Fruit fly (Drosophila melanogaster): ENCODE measurements around the gene Cpr64Ac.

Cpr64Ac gene

dm6 chr3L:4259102-4259558 is 46.4 kb upstream of the Cpr64Ac start, which contains the start of the genes CG15011 and CG1309 (continued):
- TF ChIP-seq schlank (tag; optimal IDR thresholded peaks at IDR 0.05) = peak; percentile 8
- TF ChIP-seq CG34376 (GFP tag; optimal IDR thresholded peaks at IDR 0.05) = peak; percentile 86
- TF ChIP-seq toy (GFP tag; IDR thresholded peaks at IDR 0.05) = no peak
- TF ChIP-seq cwo (GFP tag; optimal IDR thresholded peaks at IDR 0.05) = peak; percentile 35
- TF ChIP-seq crol (GFP tag; IDR thresholded peaks at IDR 0.05) = peak; percentile 16; the same call in 1 of the 2 replicates
- TF ChIP-seq cato (GFP tag; optimal IDR thresholded peaks at IDR 0.05; ENCODE audit: borderline replicate concordance) = peak; percentile 79
- TF ChIP-seq Sox102F (GFP tag; optimal IDR thresholded peaks at IDR 0.05) = peak; percentile 81
- peak; percentile 59 for TF ChIP-seq btn (GFP tag; optimal IDR thresholded peaks at IDR 0.05)
- TF ChIP-seq peb (GFP tag; IDR thresholded peaks at IDR 0.05) = peak; percentile 63
- TF ChIP-seq CG18599 (GFP tag; optimal IDR thresholded peaks at IDR 0.05) = peak; percentile 83
- peak; percentile 81 for TF ChIP-seq CG4854 (GFP tag; optimal IDR thresholded peaks at IDR 0.05)
- peak; percentile 93 for TF ChIP-seq Hr3 (GFP tag; optimal IDR thresholded peaks at IDR 0.05)
- TF ChIP-seq CG7987 (GFP tag; optimal IDR thresholded peaks at IDR 0.05) = peak; percentile 45
- peak; percentile 72 for TF ChIP-seq HmgD (GFP tag; optimal IDR thresholded peaks at IDR 0.05)
- peak in 1 of 3 experiments; percentile 35 for TF ChIP-seq Stat92E (GFP tag; optimal IDR thresholded peaks at IDR 0.05)
- TF ChIP-seq D19A (tag; optimal IDR thresholded peaks at IDR 0.05) = peak; percentile 75
- peak; percentile 91 for TF ChIP-seq gem (tag; optimal IDR thresholded peaks at IDR 0.05)
- TF ChIP-seq jing (GFP tag; optimal IDR thresholded peaks at IDR 0.05) = no peak
- TF ChIP-seq tx (GFP tag; optimal IDR thresholded peaks at IDR 0.05) = peak; percentile 82
- no peak for TF ChIP-seq corto (GFP tag; optimal IDR thresholded peaks at IDR 0.05)
- TF ChIP-seq zfh2 (GFP tag; optimal IDR thresholded peaks at IDR 0.05) = peak; percentile 86
- TF ChIP-seq Fer3 (tag; optimal IDR thresholded peaks at IDR 0.05) = peak; percentile 79
- peak; percentile 63 for TF ChIP-seq wor (GFP tag; IDR thresholded peaks at IDR 0.05)
- peak; percentile 90 for TF ChIP-seq CG2712 (tag; optimal IDR thresholded peaks at IDR 0.05)
- TF ChIP-seq dysf (GFP tag; IDR thresholded peaks at IDR 0.05) = peak; percentile 77
- no peak for TF ChIP-seq CkIIα-i1 (GFP tag; IDR thresholded peaks at IDR 0.05)
- TF ChIP-seq Atf-2 (GFP tag; optimal IDR thresholded peaks at IDR 0.05) = peak; percentile 84
- peak; percentile 79 for TF ChIP-seq Six4 (GFP tag; optimal IDR thresholded peaks at IDR 0.05)
- TF ChIP-seq sqz (GFP tag; optimal IDR thresholded peaks at IDR 0.05) = peak; percentile 24
- TF ChIP-seq ken (GFP tag; IDR thresholded peaks at IDR 0.05) = peak; percentile 74; the same call in 2 of the 3 replicates
- peak; percentile 81 for TF ChIP-seq CG32772 (GFP tag; IDR thresholded peaks at IDR 0.05)
- peak; percentile 86 for TF ChIP-seq CG33557 (GFP tag; optimal IDR thresholded peaks at IDR 0.05)
- peak; percentile 76 for TF ChIP-seq Ada2b (GFP tag; IDR thresholded peaks at IDR 0.05)
- TF ChIP-seq CG10979 (tag; optimal IDR thresholded peaks at IDR 0.05) = peak; percentile 81
- TF ChIP-seq dpn (GFP tag; optimal IDR thresholded peaks at IDR 0.05) = peak; percentile 85 to 88
- peak; percentile 78 for TF ChIP-seq NfI (GFP tag; optimal IDR thresholded peaks at IDR 0.05)
- TF ChIP-seq zen (tag; optimal IDR thresholded peaks at IDR 0.05) = peak; percentile 85
- peak; percentile 52 for TF ChIP-seq HHEX (GFP tag; optimal IDR thresholded peaks at IDR 0.05)
- TF ChIP-seq CG10366 (GFP tag; IDR thresholded peaks at IDR 0.05) = peak; percentile 76
- 0 out of 2 replicates have a peak, but pooled peaks have one; percentile 6 for TF ChIP-seq CG17612 (GFP tag; IDR thresholded peaks at IDR 0.05)
- TF ChIP-seq CG17385 (GFP tag; optimal IDR thresholded peaks at IDR 0.05) = peak; percentile 63
- TF ChIP-seq CG8478 (optimal IDR thresholded peaks at IDR 0.05) = no peak
- TF ChIP-seq Mrtf (GFP tag; IDR thresholded peaks at IDR 0.05) = peak; percentile 58; the same call in 1 of the 3 replicates
- no peak for TF ChIP-seq hth (optimal IDR thresholded peaks at IDR 0.05)
- peak; percentile 31 for TF ChIP-seq tup (GFP tag; optimal IDR thresholded peaks at IDR 0.05)
- no peak for TF ChIP-seq fru (optimal IDR thresholded peaks at IDR 0.05)
- peak; percentile 78 for TF ChIP-seq slp2 (GFP tag; optimal IDR thresholded peaks at IDR 0.05)
- no peak for TF ChIP-seq dati (GFP tag; IDR thresholded peaks at IDR 0.05)
- peak; percentile 32 for TF ChIP-seq CG9797 (GFP tag; optimal IDR thresholded peaks at IDR 0.05)
- TF ChIP-seq BEAF-32 (GFP tag; optimal IDR thresholded peaks at IDR 0.05) = peak; percentile 63
- TF ChIP-seq CG3281 (GFP tag; optimal IDR thresholded peaks at IDR 0.05) = peak; percentile 99

Data from whole organism, embryonic.